Fruit fly (Drosophila melanogaster) whole organism, prepupa: ENCODE results near the gene CG14036.

Source experiments
- CG10631 ChIP-seq: fragments of 200-800 bp; sonication (Bioruptor generic); optimal IDR thresholded peaks from 2 replicates; lab custom pipeline; 2016; ENCODE audit warnings: missing biosample characterization, missing genetic modification characterization
- CG10669 ChIP-seq: fragments of 200-800 bp; sonication (Bioruptor generic); optimal IDR thresholded peaks from 3 replicates; lab custom pipeline; 2018; ENCODE audit warnings: missing biosample characterization, mild to moderate bottlenecking, missing genetic modification characterization, moderate library complexity
- CG11294 ChIP-seq: fragments of 200-800 bp; sonication (Bioruptor generic); IDR thresholded peaks from 2 replicates; pipeline ENCODE4 v1.3.6; 2022; ENCODE audit warnings: missing biosample characterization, missing genetic modification characterization
- CG11902 ChIP-seq: fragments of 200-800 bp; sonication (Bioruptor generic); optimal IDR thresholded peaks from 3 replicates; lab custom pipeline; 2016; ENCODE audit warnings: missing biosample characterization, missing genetic modification characterization
- CG15336 ChIP-seq: fragments of 200-800 bp; sonication (Bioruptor generic); IDR thresholded peaks from 2 replicates; pipeline ENCODE4 v1.3.6; 2022; ENCODE audit warnings: missing biosample characterization, missing genetic modification characterization
- CG16779 ChIP-seq: fragments of 200-800 bp; sonication (Bioruptor generic); optimal IDR thresholded peaks from 3 replicates; lab custom pipeline; 2017; ENCODE audit warnings: missing biosample characterization, mild to moderate bottlenecking, missing genetic modification characterization
- CG3032 ChIP-seq: fragments of 200-800 bp; optimal IDR thresholded peaks from 2 replicates; lab custom pipeline; 2019; ENCODE audit warnings: missing biosample characterization, mild to moderate bottlenecking, missing genetic modification characterization, moderate library complexity
- CG31627 ChIP-seq: fragments of 200-800 bp; sonication (Bioruptor generic); optimal IDR thresholded peaks from 3 replicates; lab custom pipeline; 2016; ENCODE audit warnings: missing biosample characterization, missing genetic modification characterization
- CG32006 ChIP-seq: fragments of 200-800 bp; sonication (Bioruptor generic); optimal IDR thresholded peaks from 3 replicates; lab custom pipeline; 2017; ENCODE audit warnings: missing biosample characterization, mild to moderate bottlenecking, missing genetic modification characterization
- CG4318 ChIP-seq: fragments of 200-800 bp; sonication (Bioruptor generic); optimal IDR thresholded peaks from 3 replicates; lab custom pipeline; 2017; ENCODE audit warnings: missing biosample characterization, mild to moderate bottlenecking, missing genetic modification characterization
- CG6163 ChIP-seq: fragments of 200-800 bp; sonication (Bioruptor generic); IDR thresholded peaks from 3 replicates; pipeline ENCODE4 v1.3.6; 2022; ENCODE audit warnings: missing biosample characterization, missing genetic modification characterization
- CG6792 ChIP-seq: fragments of 200-800 bp; sonication (Bioruptor generic); optimal IDR thresholded peaks from 3 replicates; lab custom pipeline; 2016; ENCODE audit warnings: missing biosample characterization, missing genetic modification characterization
- CG6808 ChIP-seq: fragments of 200-800 bp; sonication (Bioruptor generic); optimal IDR thresholded peaks from 3 replicates; lab custom pipeline; 2017; ENCODE audit warnings: missing biosample characterization, missing genetic modification characterization, mild to moderate bottlenecking, moderate library complexity, missing genetic modification reagents
- CG6854 ChIP-seq: fragments of 200-800 bp; sonication (Bioruptor generic); optimal IDR thresholded peaks from 2 replicates; lab custom pipeline; 2017; ENCODE audit warnings: missing biosample characterization, mild to moderate bottlenecking, missing genetic modification characterization
- CG8119 ChIP-seq: fragments of 200-800 bp; sonication (Bioruptor generic); IDR thresholded peaks from 3 replicates; pipeline ENCODE4 v1.3.6; 2022; ENCODE audit warnings: missing biosample characterization, missing genetic modification characterization
- CG8632 ChIP-seq: fragments of 200-800 bp; sonication (Bioruptor generic); optimal IDR thresholded peaks from 3 replicates; lab custom pipeline; 2016; ENCODE audit warnings: missing biosample characterization, missing genetic modification characterization
- CG9139 ChIP-seq: fragments of 200-800 bp; sonication (Bioruptor generic); optimal IDR thresholded peaks from 3 replicates; lab custom pipeline; 2017; ENCODE audit warnings: missing biosample characterization, mild to moderate bottlenecking, missing genetic modification characterization
- Eip75B ChIP-seq: fragments of 200-800 bp; sonication (Bioruptor generic); optimal IDR thresholded peaks from 3 replicates; lab custom pipeline; 2016; ENCODE audit warnings: missing biosample characterization, missing genetic modification characterization
- Eip78C ChIP-seq: fragments of 200-800 bp; sonication (Bioruptor generic); peaks from one replicate; lab custom pipeline; 2016; ENCODE audit warnings: missing biosample characterization, missing genetic modification characterization
- Ets21C ChIP-seq: fragments of 200-800 bp; sonication (Bioruptor generic); optimal IDR thresholded peaks from 3 replicates; lab custom pipeline; 2016; ENCODE audit warnings: missing biosample characterization, missing genetic modification characterization
- Ets96B ChIP-seq: fragments of 200-800 bp; optimal IDR thresholded peaks from 2 replicates; lab custom pipeline; 2019; ENCODE audit warnings: missing biosample characterization, mild to moderate bottlenecking, missing genetic modification characterization, moderate library complexity
- Hr38 ChIP-seq: sonication (Bioruptor generic); optimal IDR thresholded peaks from 2 replicates; lab custom pipeline; 2016; ENCODE audit warnings: missing biosample characterization, missing genetic modification characterization
- Met ChIP-seq: fragments of 200-800 bp; sonication (Bioruptor generic); optimal IDR thresholded peaks from 3 replicates; lab custom pipeline; 2016; ENCODE audit warnings: missing biosample characterization, missing genetic modification characterization
- OdsH ChIP-seq: fragments of 200-800 bp; sonication (Bioruptor generic); optimal IDR thresholded peaks from 3 replicates; lab custom pipeline; 2016; ENCODE audit warnings: missing biosample characterization, missing genetic modification characterization
- Sox102F ChIP-seq: fragments of 200-800 bp; sonication (Bioruptor generic); optimal IDR thresholded peaks from 2 replicates; lab custom pipeline; 2016; ENCODE audit warnings: missing biosample characterization, mild to moderate bottlenecking, missing genetic modification characterization
- Sox14 ChIP-seq: fragments of 200-800 bp; sonication (Bioruptor generic); optimal IDR thresholded peaks from 3 replicates; lab custom pipeline; 2016; ENCODE audit warnings: missing biosample characterization, missing genetic modification characterization
- Sox15 ChIP-seq: fragments of 200-800 bp; sonication (Bioruptor generic); optimal IDR thresholded peaks from 3 replicates; lab custom pipeline; 2016; ENCODE audit warnings: missing biosample characterization, missing genetic modification characterization
- achi ChIP-seq: fragments of 200-800 bp; sonication (Bioruptor generic); optimal IDR thresholded peaks from 3 replicates; lab custom pipeline; 2016; ENCODE audit warnings: missing biosample characterization, missing genetic modification characterization
- cyc ChIP-seq: fragments of 200-800 bp; sonication (Bioruptor generic); optimal IDR thresholded peaks from 3 replicates; lab custom pipeline; 2016; ENCODE audit warnings: missing biosample characterization, missing genetic modification characterization
- dsx ChIP-seq: fragments of 200-800 bp; optimal IDR thresholded peaks from 3 replicates; lab custom pipeline; 2019; ENCODE audit warnings: missing biosample characterization, mild to moderate bottlenecking, missing genetic modification characterization, moderate library complexity; ENCODE audit not compliant: poor library complexity, severe bottlenecking
- eg ChIP-seq: fragments of 200-800 bp; sonication (Bioruptor generic); IDR thresholded peaks from 3 replicates; pipeline ENCODE4 v1.3.6; 2022; ENCODE audit warnings: missing biosample characterization, missing genetic modification characterization
- esn ChIP-seq: fragments of 200-800 bp; sonication (Bioruptor generic); optimal IDR thresholded peaks from 2 replicates; lab custom pipeline; 2016; ENCODE audit warnings: missing biosample characterization, mild to moderate bottlenecking, missing genetic modification characterization, moderate library complexity
- fkh ChIP-seq: fragments of 200-800 bp; sonication (Bioruptor generic); optimal IDR thresholded peaks from 3 replicates; lab custom pipeline; 2017; ENCODE audit warnings: missing biosample characterization, mild to moderate bottlenecking, missing genetic modification characterization, moderate library complexity
- lz ChIP-seq: fragments of 200-800 bp; sonication (Bioruptor generic); optimal IDR thresholded peaks from 3 replicates; lab custom pipeline; 2016; ENCODE audit warnings: missing biosample characterization, missing genetic modification characterization
- net ChIP-seq: fragments of 200-800 bp; sonication (Bioruptor generic); optimal IDR thresholded peaks from 3 replicates; lab custom pipeline; 2016; ENCODE audit warnings: missing biosample characterization, missing genetic modification characterization
- pdm3 ChIP-seq: fragments of 200-800 bp; sonication (Bioruptor generic); optimal IDR thresholded peaks from 3 replicates; lab custom pipeline; 2016; ENCODE audit warnings: missing biosample characterization, missing genetic modification characterization
- salr ChIP-seq, 2 experiments: fragments of 200-800 bp; sonication (Bioruptor generic); optimal IDR thresholded peaks; 3 replicates each; lab custom pipeline; 2016 to 2018; ENCODE audit warnings: missing biosample characterization in 2 of 2, missing genetic modification characterization in 2 of 2, mild to moderate bottlenecking in 1 of 2
- spab ChIP-seq: fragments of 200-800 bp; sonication (Bioruptor generic); optimal IDR thresholded peaks from 2 replicates; lab custom pipeline; 2017; ENCODE audit warnings: missing biosample characterization, mild to moderate bottlenecking, missing genetic modification characterization, missing genetic modification reagents
- svp ChIP-seq: fragments of 200-800 bp; sonication (Bioruptor generic); peaks from one replicate; lab custom pipeline; 2016; ENCODE audit warnings: missing biosample characterization, missing genetic modification characterization
- topi ChIP-seq: fragments of 200-800 bp; sonication (Bioruptor generic); optimal IDR thresholded peaks from 3 replicates; lab custom pipeline; 2016; ENCODE audit warnings: missing biosample characterization, missing genetic modification characterization
- vri ChIP-seq: fragments of 200-800 bp; sonication (Bioruptor generic); optimal IDR thresholded peaks from 3 replicates; lab custom pipeline; 2016; ENCODE audit warnings: missing biosample characterization, mild to moderate bottlenecking, missing genetic modification characterization

Gene CG14036

dm6 chr2L:5085561-5085960 is 30.7 kb upstream of the CG14036 start (continued):
- TF ChIP-seq achi (GFP tag; lab: Kevin White, UChicago) = peak; percentile 37
- TF ChIP-seq CG6163 (GFP tag; lab: Robert Waterston, UW) = peak; percentile 47; the same call in 2 of the 3 replicates
- TF ChIP-seq Eip75B (GFP tag; lab: Kevin White, UChicago) = no peak
- TF ChIP-seq spab (GFP tag; lab: Kevin White, UChicago) = no peak
- TF ChIP-seq CG6792 (GFP tag; lab: Kevin White, UChicago) = no peak
- peak; percentile 79 for TF ChIP-seq CG15336 (GFP tag; lab: Robert Waterston, UW)
- peak; percentile 35 for TF ChIP-seq CG10631 (GFP tag; lab: Kevin White, UChicago)
- peak; percentile 19; the same call in 1 of the 2 replicates for TF ChIP-seq CG11294 (GFP tag; lab: Robert Waterston, UW)
- peak; percentile 49; the same call in 1 of the 3 replicates for TF ChIP-seq CG8119 (GFP tag; lab: Robert Waterston, UW)
- peak; percentile 13 for TF ChIP-seq Ets96B (tag; lab: Kevin White, UChicago)
- TF ChIP-seq esn (GFP tag; lab: Kevin White, UChicago) = peak; percentile 49
- TF ChIP-seq pdm3 (GFP tag; lab: Kevin White, UChicago) = peak; percentile 32
- TF ChIP-seq, all 60 proteins: peak for 27

- TF ChIP-seq lz (GFP tag; lab: Kevin White, UChicago) = peak; percentile 52
- no peak for TF ChIP-seq CG16779
- TF ChIP-seq CG4318 (GFP tag; lab: Kevin White, UChicago) = no peak
- TF ChIP-seq Met (GFP tag; lab: Kevin White, UChicago) = peak; percentile 47
- TF ChIP-seq Sox102F (GFP tag; lab: Kevin White, UChicago) = no peak
- TF ChIP-seq Eip78C = peak; percentile 29
- peak; percentile 12 for TF ChIP-seq fkh (GFP tag; lab: Kevin White, UChicago)
- peak; percentile 24 for TF ChIP-seq topi (GFP tag; lab: Kevin White, UChicago)
- TF ChIP-seq Sox14 = peak; percentile 33
- peak; percentile 28 for TF ChIP-seq CG31627 (GFP tag; lab: Kevin White, UChicago)
- peak; percentile 20 for TF ChIP-seq CG32006 (GFP tag; lab: Kevin White, UChicago)
- no peak for TF ChIP-seq CG11902 (GFP tag; lab: Kevin White, UChicago)
- TF ChIP-seq esn (GFP tag; lab: Kevin White, UChicago) = peak; percentile 52
- TF ChIP-seq achi (GFP tag; lab: Kevin White, UChicago) = no peak
- peak; percentile 19 for TF ChIP-seq Ets21C (GFP tag; lab: Kevin White, UChicago)
- peak; percentile 43 for TF ChIP-seq svp (GFP tag; lab: Kevin White, UChicago)
- no peak for TF ChIP-seq eg (GFP tag; lab: Robert Waterston, UW)
- TF ChIP-seq vri (GFP tag; lab: Kevin White, UChicago) = peak; percentile 57
- TF ChIP-seq salr (GFP tag; optimal IDR thresholded peaks at IDR 0.05; lab: Kevin White, UChicago) = no peak
Observed at dm6 chr2L:5084586-5085257, 29.9 kb upstream of the CG14036 start.

- TF ChIP-seq OdsH (GFP tag; lab: Kevin White, UChicago) (peak; percentile 83), Met (GFP tag; lab: Kevin White, UChicago) (no peak), CG10669 (GFP tag; lab: Kevin White, UChicago) (peak; percentile 80), lz (GFP tag; lab: Kevin White, UChicago) (no peak), cyc (no peak), Ets21C (GFP tag; lab: Kevin White, UChicago) (no peak), CG4318 (GFP tag; lab: Kevin White, UChicago) (peak; percentile 91), net (GFP tag; lab: Kevin White, UChicago) (peak; percentile 77), CG32006 (GFP tag; lab: Kevin White, UChicago) (peak; percentile 97), vri (GFP tag; lab: Kevin White, UChicago) (no peak), topi (GFP tag; lab: Kevin White, UChicago) (no peak), CG8632 (GFP tag; lab: Kevin White, UChicago) (peak; percentile 64), CG6808 (peak; percentile 82), svp (GFP tag; lab: Kevin White, UChicago) (no peak), Hr38 (GFP tag; lab: Kevin White, UChicago) (no peak), Sox102F (GFP tag; lab: Kevin White, UChicago) (no peak), dsx (peak; percentile 78), CG9139 (GFP tag; lab: Kevin White, UChicago) (peak; percentile 77), Sox15 (no peak), Eip75B (GFP tag; lab: Kevin White, UChicago) (peak; percentile 56), salr (GFP tag; optimal IDR thresholded peaks at IDR 0.05; lab: Kevin White, UChicago) (peak in 1 of 2 experiments; percentile 92), CG6792 (GFP tag; lab: Kevin White, UChicago) (peak; percentile 53), CG6854 (GFP tag; lab: Kevin White, UChicago) (no peak), CG11902 (GFP tag; lab: Kevin White, UChicago) (no peak), spab (GFP tag; lab: Kevin White, UChicago) (peak; percentile 80), CG3032 (tag; lab: Kevin White, UChicago) (peak; percentile 84), achi (GFP tag; lab: Kevin White, UChicago) (peak; percentile 85), Eip78C (peak; percentile 93), pdm3 (GFP tag; lab: Kevin White, UChicago) (no peak), CG11294 (GFP tag; lab: Robert Waterston, UW) (peak; percentile 77), Ets96B (tag; lab: Kevin White, UChicago) (peak; percentile 82), fkh (GFP tag; lab: Kevin White, UChicago) (no peak)
Observed at dm6 chr2L:5080225-5080867, 25.5 kb upstream of the CG14036 start.
